Worm (Caenorhabditis elegans) whole organism, young adult: ENCODE data around the gene C16A3.2.

Experiments
- B0336.3 ChIP-seq: fragments of 200-800 bp; sonication (Bioruptor generic); IDR thresholded peaks from 2 replicates; pipeline ENCODE4 v1.3.6; 2022; ENCODE audit warnings: missing genetic modification characterization, missing compliant biosample characterization
- C17E4.6 ChIP-seq: fragments of 200-800 bp; sonication (Bioruptor generic); IDR thresholded peaks from 2 replicates; pipeline ENCODE4 v1.3.6; 2022; ENCODE audit warnings: missing genetic modification reagents, missing genetic modification characterization, missing compliant biosample characterization
- F49E8.2 ChIP-seq: sonication (generic microtip); optimal IDR thresholded peaks from 3 replicates; lab custom pipeline; 2017; ENCODE audit warnings: missing genetic modification characterization, mild to moderate bottlenecking, missing compliant biosample characterization, antibody characterized with exemption, moderate library complexity; ENCODE audit not compliant: insufficient read depth
- F55B11.4 ChIP-seq: sonication (generic microtip); optimal IDR thresholded peaks from 2 replicates; lab custom pipeline; 2016; ENCODE audit warnings: missing compliant biosample characterization, missing genetic modification characterization, borderline replicate concordance; ENCODE audit not compliant: insufficient read depth
- F57C9.4 ChIP-seq: sonication (generic microtip); optimal IDR thresholded peaks from 2 replicates; lab custom pipeline; 2017; ENCODE audit warnings: mild to moderate bottlenecking, missing genetic modification characterization, missing compliant biosample characterization
- Y53F4B.3 ChIP-seq: fragments of 200-800 bp; sonication (Bioruptor generic); IDR thresholded peaks from 2 replicates; pipeline ENCODE4 v1.3.6; 2022; ENCODE audit warnings: missing genetic modification reagents, missing genetic modification characterization, missing compliant biosample characterization
- ama-1 ChIP-seq, 3 experiments: fragments of 150-350 bp in 1 of 3; sonication (generic microtip) in 2 of 3; optimal IDR thresholded peaks; 2 replicates each; lab custom pipeline; 2014 to 2018; ENCODE audit warnings: missing biosample characterization in 2 of 3, missing genetic modification characterization in 2 of 3, missing genetic modification reagents in 2 of 3
- atf-7 ChIP-seq: sonication (generic microtip); optimal IDR thresholded peaks from 2 replicates; lab custom pipeline; 2017; ENCODE audit warnings: mild to moderate bottlenecking, missing genetic modification characterization, missing compliant biosample characterization
- attf-5 ChIP-seq: fragments of 200-800 bp; sonication (Bioruptor generic); optimal IDR thresholded peaks from 2 replicates; lab custom pipeline; 2018; ENCODE audit warnings: mild to moderate bottlenecking, missing genetic modification characterization, missing compliant biosample characterization
- bed-2 ChIP-seq: fragments of 200-800 bp; sonication (Bioruptor generic); IDR thresholded peaks from 2 replicates; pipeline ENCODE4 v1.3.6; 2022; ENCODE audit warnings: missing genetic modification reagents, missing genetic modification characterization, missing compliant biosample characterization
- cebp-1 ChIP-seq, 2 experiments: fragments of 200-800 bp in 1 of 2; sonication (Bioruptor generic) in 1 of 2; sonication (generic microtip) in 1 of 2; IDR thresholded peaks in 1 of 2; optimal IDR thresholded peaks in 1 of 2; 2 replicates each; pipeline versions ENCODE4 v1.3.6 to Lab custom; 2017 to 2022; ENCODE audit warnings: missing compliant biosample characterization in 2 of 2, missing genetic modification characterization in 2 of 2, mild to moderate bottlenecking in 1 of 2, missing genetic modification reagents in 1 of 2, moderate library complexity in 1 of 2
- ceh-100 ChIP-seq: fragments of 200-800 bp; sonication (Bioruptor generic); IDR thresholded peaks from 2 replicates; pipeline ENCODE4 v1.3.6; 2022; ENCODE audit warnings: missing genetic modification reagents, missing genetic modification characterization, missing compliant biosample characterization
- ceh-79 ChIP-seq: sonication (generic microtip); optimal IDR thresholded peaks from 2 replicates; lab custom pipeline; 2017; ENCODE audit warnings: mild to moderate bottlenecking, missing genetic modification characterization, missing compliant biosample characterization
- dox-1 ChIP-seq: fragments of 200-800 bp; sonication (Bioruptor generic); IDR thresholded peaks from 2 replicates; pipeline ENCODE4 v1.3.6; 2022; ENCODE audit warnings: missing genetic modification reagents, missing genetic modification characterization, missing compliant biosample characterization
- gei-17 ChIP-seq: fragments of 200-800 bp; sonication (Bioruptor generic); optimal IDR thresholded peaks from 2 replicates; lab custom pipeline; 2018; ENCODE audit warnings: mild to moderate bottlenecking, missing genetic modification characterization, missing compliant biosample characterization
- hmg-1.2 ChIP-seq: fragments of 200-800 bp; sonication (Bioruptor generic); IDR thresholded peaks from 2 replicates; pipeline ENCODE4 v1.3.6; 2022; ENCODE audit warnings: missing genetic modification reagents, missing genetic modification characterization, missing compliant biosample characterization
- lag-1 ChIP-seq: fragments of 200-800 bp; sonication (Bioruptor generic); IDR thresholded peaks from 2 replicates; pipeline ENCODE4 v1.3.6; 2022; ENCODE audit warnings: missing genetic modification reagents, missing genetic modification characterization, missing compliant biosample characterization
- lin-26 ChIP-seq: fragments of 200-800 bp; sonication (Bioruptor generic); IDR thresholded peaks from 2 replicates; pipeline ENCODE4 v1.3.6; 2022; ENCODE audit warnings: missing genetic modification reagents, missing genetic modification characterization, missing compliant biosample characterization
- lin-35 ChIP-seq, 3 experiments: fragments of 150-350 bp in 2 of 3; sonication (generic microtip) in 1 of 3; optimal IDR thresholded peaks; 2 replicates each; lab custom pipeline; 2014 to 2018; ENCODE audit warnings: missing biosample characterization in 3 of 3, missing genetic modification characterization in 3 of 3, missing genetic modification reagents in 3 of 3
- lsy-27 ChIP-seq: sonication (generic microtip); optimal IDR thresholded peaks from 2 replicates; lab custom pipeline; 2017; ENCODE audit warnings: missing genetic modification characterization, mild to moderate bottlenecking, missing compliant biosample characterization, antibody characterized with exemption, missing genotype, borderline replicate concordance; ENCODE audit not compliant: insufficient read depth
- madf-10 ChIP-seq: sonication (generic microtip); optimal IDR thresholded peaks from 2 replicates; lab custom pipeline; 2016; ENCODE audit warnings: mild to moderate bottlenecking, missing genetic modification characterization, missing compliant biosample characterization
- madf-6 ChIP-seq: fragments of 200-800 bp; sonication (Bioruptor generic); IDR thresholded peaks from 2 replicates; pipeline ENCODE4 v1.3.6; 2022; ENCODE audit warnings: missing genetic modification reagents, missing genetic modification characterization, missing compliant biosample characterization
- madf-8 ChIP-seq: fragments of 200-800 bp; sonication (Bioruptor generic); conservative IDR thresholded peaks from 2 replicates; pipeline ENCODE4 v1.3.6; 2022; ENCODE audit warnings: missing genetic modification reagents, missing genetic modification characterization, missing compliant biosample characterization
- mcd-1 ChIP-seq: fragments of 200-800 bp; sonication (Bioruptor generic); IDR thresholded peaks from 2 replicates; pipeline ENCODE4 v1.3.6; 2022; ENCODE audit warnings: missing genetic modification reagents, missing genetic modification characterization, missing compliant biosample characterization
- nfya-2 ChIP-seq: fragments of 200-800 bp; sonication (Bioruptor generic); IDR thresholded peaks from 2 replicates; pipeline ENCODE4 v1.3.6; 2022; ENCODE audit warnings: missing genetic modification reagents, missing genetic modification characterization, missing compliant biosample characterization
- nfyb-1 ChIP-seq: fragments of 200-800 bp; sonication (Bioruptor generic); IDR thresholded peaks from 2 replicates; pipeline ENCODE4 v1.3.6; 2022; ENCODE audit warnings: missing genetic modification reagents, missing genetic modification characterization, missing compliant biosample characterization
- nhr-179 ChIP-seq: sonication (generic microtip); optimal IDR thresholded peaks from 2 replicates; lab custom pipeline; 2016; ENCODE audit warnings: mild to moderate bottlenecking, missing genetic modification characterization, missing compliant biosample characterization
- nhr-80 ChIP-seq: sonication (generic microtip); optimal IDR thresholded peaks from 2 replicates; lab custom pipeline; 2016; ENCODE audit warnings: missing genetic modification characterization, missing compliant biosample characterization
- nhr-90 ChIP-seq: sonication (generic microtip); optimal IDR thresholded peaks from 2 replicates; lab custom pipeline; 2016; ENCODE audit warnings: missing genotype, mild to moderate bottlenecking, missing genetic modification characterization, missing compliant biosample characterization
- pha-4 ChIP-seq: fragments of 150-350 bp; sonication (generic microtip); optimal IDR thresholded peaks from 2 replicates; lab custom pipeline; 2014; ENCODE audit warnings: missing biosample characterization, missing genetic modification reagents, missing genetic modification characterization
- repo-1 ChIP-seq: sonication (generic microtip); optimal IDR thresholded peaks from 2 replicates; lab custom pipeline; 2017; ENCODE audit warnings: mild to moderate bottlenecking, missing genetic modification characterization, missing compliant biosample characterization
- sdz-38 ChIP-seq: sonication (generic microtip); optimal IDR thresholded peaks from 2 replicates; lab custom pipeline; 2016; ENCODE audit warnings: missing genotype, missing genetic modification characterization, missing compliant biosample characterization
- somi-1 ChIP-seq: fragments of 200-800 bp; sonication (Bioruptor generic); optimal IDR thresholded peaks from 2 replicates; lab custom pipeline; 2018; ENCODE audit warnings: mild to moderate bottlenecking, missing genetic modification characterization, missing compliant biosample characterization
- tbx-9 ChIP-seq: sonication (generic microtip); optimal IDR thresholded peaks from 2 replicates; lab custom pipeline; 2016; ENCODE audit warnings: borderline replicate concordance, missing genetic modification characterization, inconsistent platforms, missing compliant biosample characterization
- zim-3 ChIP-seq: sonication (generic microtip); optimal IDR thresholded peaks from 2 replicates; lab custom pipeline; 2017; ENCODE audit warnings: mild to moderate bottlenecking, missing genetic modification characterization, moderate library complexity, missing compliant biosample characterization
- ztf-25 ChIP-seq: fragments of 200-800 bp; sonication (Bioruptor generic); IDR thresholded peaks from 2 replicates; pipeline ENCODE4 v1.3.6; 2022; ENCODE audit warnings: missing genetic modification reagents, missing genetic modification characterization, missing compliant biosample characterization
- ztf-26 ChIP-seq: sonication (generic microtip); optimal IDR thresholded peaks from 2 replicates; lab custom pipeline; 2017; ENCODE audit warnings: missing genetic modification characterization, missing compliant biosample characterization

C16A3.2 gene

DNA sequence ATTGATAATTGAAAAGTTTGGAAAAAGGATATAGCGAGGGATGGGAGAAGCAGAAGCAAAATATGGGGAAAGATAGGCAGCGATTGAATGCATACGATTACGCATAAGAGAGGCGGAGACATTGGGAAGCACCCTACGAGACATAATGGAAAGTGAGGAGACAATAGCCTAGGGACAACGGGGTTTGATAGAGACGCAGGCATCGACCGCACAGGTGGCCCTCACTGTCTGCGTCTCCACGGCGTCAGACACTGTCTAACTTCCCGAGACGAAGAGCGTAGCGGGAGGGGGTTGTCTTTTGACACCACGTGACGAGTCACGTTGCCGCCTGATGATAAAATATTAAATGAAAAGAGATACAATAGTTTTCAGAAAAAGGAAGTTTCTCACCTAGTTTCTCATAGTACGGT is 31.4 kb downstream of the C16A3.2 start (continued):
- TF ChIP-seq lsy-27 (tag; lab: Kevin White, UChicago) (no peak), zim-3 (tag; lab: Kevin White, UChicago) (no peak), ztf-25 (GFP tag; lab: Robert Waterston, UW) (no peak), pha-4 (tag; lab: Kevin White, UChicago) (no peak), sdz-38 (tag; lab: Kevin White, UChicago) (no peak), madf-6 (GFP tag; lab: Robert Waterston, UW) (peak; percentile 50; the same call in 1 of the 2 replicates), tbx-9 (tag; lab: Kevin White, UChicago) (no peak), ceh-100 (peak; percentile 51), somi-1 (GFP tag; lab: Kevin White, UChicago) (peak; percentile 88), Y53F4B.3 (no peak), bed-2 (GFP tag; lab: Robert Waterston, UW) (no peak), nhr-80 (tag; lab: Kevin White, UChicago) (peak; percentile 75), gei-17 (GFP tag; lab: Kevin White, UChicago) (peak; percentile 76), nhr-179 (tag; lab: Kevin White, UChicago) (no peak), F49E8.2 (no peak), lag-1 (GFP tag; lab: Robert Waterston, UW) (no peak)

DNA sequence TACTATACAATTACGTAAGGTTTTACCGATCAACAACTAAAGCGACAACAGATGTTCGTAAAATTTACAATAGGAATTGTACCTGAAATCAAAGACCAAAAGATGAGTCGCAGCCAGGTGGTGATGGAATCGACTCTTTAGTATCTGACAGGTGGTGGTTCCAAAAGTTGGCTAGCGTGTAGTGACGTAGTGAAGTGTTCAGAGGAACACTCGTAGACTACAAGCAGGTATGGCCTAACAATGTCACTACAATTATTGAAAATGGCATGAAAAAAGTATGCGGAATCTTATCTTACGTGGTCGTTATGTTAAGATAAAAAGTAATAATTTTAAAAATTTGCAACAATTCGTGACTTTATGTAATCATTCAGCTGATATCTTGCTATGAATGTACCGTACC is 31.8 kb downstream of the C16A3.2 start:
- peak; percentile 25 for TF ChIP-seq repo-1 (tag; lab: Kevin White, UChicago)
- TF ChIP-seq madf-8 = no peak
- no peak for TF ChIP-seq mcd-1 (GFP tag; lab: Robert Waterston, UW)
- peak; percentile 43 for TF ChIP-seq ama-1 (optimal IDR thresholded peaks at IDR 0.05; lab: Kevin White, UChicago)
- TF ChIP-seq ama-1 (GFP tag; optimal IDR thresholded peaks at IDR 0.05; lab: Kevin White, UChicago) = no peak
- peak in 1 of 3 experiments; percentile 6 for TF ChIP-seq lin-35 (GFP tag; optimal IDR thresholded peaks at IDR 0.05; lab: Kevin White, UChicago)
- TF ChIP-seq F57C9.4 = no peak

DNA sequence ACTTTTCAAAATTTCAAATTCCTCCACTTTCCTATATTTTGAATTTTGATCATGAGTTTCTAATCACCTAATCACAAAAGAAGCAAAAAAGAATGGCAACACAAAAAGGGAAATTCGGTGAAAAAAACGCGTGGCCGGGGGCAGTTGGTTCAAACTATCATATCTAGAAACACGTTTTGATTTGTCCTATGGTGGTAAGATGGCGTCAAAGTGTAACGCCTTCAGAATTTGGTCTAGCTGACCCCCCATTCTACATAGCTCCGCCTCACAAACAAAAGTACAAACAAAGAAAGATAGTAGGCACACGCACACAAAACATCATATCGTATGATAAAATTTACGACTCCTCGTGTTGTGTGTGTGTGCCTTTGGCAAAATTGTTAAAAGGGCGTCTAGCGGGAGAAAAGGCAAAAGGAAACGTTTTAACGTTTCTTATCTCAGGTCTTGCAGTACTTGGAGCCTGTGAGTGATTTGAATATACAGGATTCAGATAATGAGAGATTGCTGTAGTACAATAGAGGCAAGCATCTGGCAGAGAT is 32.4 kb downstream of the C16A3.2 start:
- TF ChIP-seq ztf-26 (tag; lab: Kevin White, UChicago) (no peak), madf-6 (GFP tag; lab: Robert Waterston, UW) (no peak), madf-10 (tag; lab: Kevin White, UChicago) (no peak), nfya-2 (GFP tag; lab: Robert Waterston, UW) (no peak), lin-26 (GFP tag; lab: Robert Waterston, UW) (peak; percentile 46; the same call in 1 of the 2 replicates), nhr-90 (tag; lab: Kevin White, UChicago) (no peak), dox-1 (GFP tag; lab: Robert Waterston, UW) (peak; percentile 15; the same call in 1 of the 2 replicates), hmg-1.2 (GFP tag; lab: Robert Waterston, UW) (peak; percentile 30; the same call in 1 of the 2 replicates), lsy-27 (tag; lab: Kevin White, UChicago) (no peak), ceh-79 (no peak), F55B11.4 (tag; lab: Kevin White, UChicago) (no peak), C17E4.6 (no peak), nhr-80 (tag; lab: Kevin White, UChicago) (peak; percentile 72), B0336.3 (GFP tag; lab: Robert Waterston, UW) (no peak)
- TF ChIP-seq, all 124 proteins: peak for 4

DNA sequence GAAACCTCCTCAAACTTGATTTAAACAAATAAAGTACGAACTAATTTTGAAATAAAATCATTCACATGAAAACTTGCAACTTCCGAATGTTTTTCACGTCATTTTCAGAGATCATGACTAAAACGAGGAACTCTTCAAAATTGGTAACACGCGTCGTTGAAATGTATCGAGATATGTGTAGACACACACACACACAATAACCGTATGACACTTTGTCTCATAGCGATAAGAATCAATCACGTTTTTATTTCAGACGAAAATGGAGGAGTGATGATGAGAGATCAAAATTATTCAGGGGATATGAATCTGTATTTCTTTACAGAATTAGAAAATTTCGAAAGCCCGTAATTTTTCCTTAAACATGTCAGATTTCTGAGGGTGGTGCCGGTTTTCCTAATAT is 33.1 kb downstream of the C16A3.2 start:
- peak; percentile 20 for TF ChIP-seq nhr-80 (tag; lab: Kevin White, UChicago)
- TF ChIP-seq ama-1 (optimal IDR thresholded peaks at IDR 0.05; lab: Kevin White, UChicago) = no peak
- TF ChIP-seq ama-1 (GFP tag; optimal IDR thresholded peaks at IDR 0.05; lab: Kevin White, UChicago) = no peak
- TF ChIP-seq nfyb-1 (GFP tag; lab: Robert Waterston, UW) = no peak
- TF ChIP-seq cebp-1 (GFP tag; IDR thresholded peaks at IDR 0.05; lab: Robert Waterston, UW) = no peak
- TF ChIP-seq cebp-1 (tag; optimal IDR thresholded peaks at IDR 0.05; lab: Kevin White, UChicago) = peak; percentile 35
- peak; percentile 6 for TF ChIP-seq attf-5 (GFP tag; lab: Kevin White, UChicago)
- peak; percentile 17 for TF ChIP-seq atf-7 (tag; lab: Kevin White, UChicago)
